Fruit fly (Drosophila melanogaster) whole organism, embryonic: ENCODE data around the gene CG32944.
A peak's percentile ranks its signal among the peaks of the same experiment; 100 is the strongest.

Source experiments
- BEAF-32 ChIP-seq: fragments of 200-800 bp; sonication (Bioruptor generic); optimal IDR thresholded peaks from 3 replicates; lab custom pipeline; 2017; ENCODE audit warnings: missing biosample characterization, missing genetic modification characterization, mild to moderate bottlenecking, moderate library complexity, missing genetic modification reagents
- Bgb ChIP-seq: fragments of 200-800 bp; sonication (Bioruptor generic); IDR thresholded peaks from 2 replicates; pipeline ENCODE4 v1.3.6; 2022; ENCODE audit warnings: missing biosample characterization, missing genetic modification characterization; ENCODE audit not compliant: partially characterized antibody
- Bteb2 ChIP-seq: fragments of 200-800 bp; sonication (Bioruptor generic); optimal IDR thresholded peaks from 2 replicates; lab custom pipeline; 2016; ENCODE audit warnings: missing biosample characterization, missing genetic modification characterization
- CG11504 ChIP-seq: fragments of 200-800 bp; sonication (Bioruptor generic); optimal IDR thresholded peaks from 3 replicates; lab custom pipeline; 2019; ENCODE audit warnings: missing biosample characterization, mild to moderate bottlenecking, missing genetic modification characterization, moderate library complexity
- CG13894 ChIP-seq: fragments of 200-800 bp; sonication (Bioruptor generic); optimal IDR thresholded peaks from 3 replicates; lab custom pipeline; 2018; ENCODE audit warnings: missing biosample characterization, mild to moderate bottlenecking, missing genetic modification characterization, moderate library complexity
- CG15601 ChIP-seq: fragments of 200-800 bp; sonication (Bioruptor generic); optimal IDR thresholded peaks from 3 replicates; lab custom pipeline; 2019; ENCODE audit warnings: missing biosample characterization, mild to moderate bottlenecking, missing genetic modification characterization, moderate library complexity
- CG1603 ChIP-seq: fragments of 200-800 bp; sonication (Bioruptor generic); optimal IDR thresholded peaks from 2 replicates; lab custom pipeline; 2019; ENCODE audit warnings: missing biosample characterization, mild to moderate bottlenecking, missing genetic modification characterization, moderate library complexity
- CG16813 ChIP-seq: fragments of 200-800 bp; sonication (Bioruptor generic); IDR thresholded peaks from 3 replicates; pipeline ENCODE4 v1.3.6; 2022; ENCODE audit warnings: missing biosample characterization, missing genetic modification characterization; ENCODE audit not compliant: partially characterized antibody
- CG17186 ChIP-seq: fragments of 200-800 bp; sonication (Bioruptor generic); optimal IDR thresholded peaks from 3 replicates; lab custom pipeline; 2017; ENCODE audit warnings: missing biosample characterization, missing genetic modification reagents, missing genetic modification characterization
- CG18599 ChIP-seq: fragments of 200-800 bp; sonication (Bioruptor generic); optimal IDR thresholded peaks from 3 replicates; lab custom pipeline; 2017; ENCODE audit warnings: missing biosample characterization, missing genetic modification characterization, mild to moderate bottlenecking, moderate library complexity, missing genetic modification reagents
- CG18619 ChIP-seq: fragments of 200-800 bp; sonication (Bioruptor generic); optimal IDR thresholded peaks from 3 replicates; lab custom pipeline; 2017; ENCODE audit warnings: missing biosample characterization, mild to moderate bottlenecking, missing genetic modification characterization
- CG2120 ChIP-seq: fragments of 200-800 bp; sonication (Bioruptor generic); optimal IDR thresholded peaks from 3 replicates; lab custom pipeline; 2016; ENCODE audit warnings: missing biosample characterization, missing genetic modification characterization
- CG31441 ChIP-seq: fragments of 200-800 bp; sonication (Bioruptor generic); IDR thresholded peaks from 2 replicates; pipeline ENCODE4 v1.3.6; 2022; ENCODE audit warnings: missing biosample characterization, missing genetic modification characterization
- CG34224 ChIP-seq: fragments of 200-800 bp; sonication (Bioruptor generic); IDR thresholded peaks from 3 replicates; pipeline ENCODE4 v1.3.6; 2022; ENCODE audit warnings: missing biosample characterization, missing genetic modification characterization; ENCODE audit not compliant: partially characterized antibody
- CG3847 ChIP-seq: fragments of 200-800 bp; sonication (Bioruptor generic); IDR thresholded peaks from 2 replicates; pipeline ENCODE4 v1.3.6; 2022; ENCODE audit warnings: missing biosample characterization, missing genetic modification characterization
- CG3995 ChIP-seq: fragments of 200-800 bp; sonication (Bioruptor generic); optimal IDR thresholded peaks from 3 replicates; lab custom pipeline; 2016; ENCODE audit warnings: missing biosample characterization, missing genetic modification characterization
- CG5245 ChIP-seq: fragments of 200-800 bp; sonication (Bioruptor generic); optimal IDR thresholded peaks from 3 replicates; lab custom pipeline; 2016; ENCODE audit warnings: missing biosample characterization, missing genetic modification characterization
- CG6791 ChIP-seq: fragments of 200-800 bp; sonication (Bioruptor generic); IDR thresholded peaks from 3 replicates; pipeline ENCODE4 v1.3.6; 2022; ENCODE audit warnings: missing biosample characterization, missing genetic modification characterization; ENCODE audit not compliant: partially characterized antibody
- CG7745 ChIP-seq: fragments of 200-800 bp; sonication (Bioruptor generic); optimal IDR thresholded peaks from 2 replicates; lab custom pipeline; 2018; ENCODE audit warnings: missing biosample characterization, mild to moderate bottlenecking, missing genetic modification characterization, moderate library complexity
- CG7928 ChIP-seq: fragments of 200-800 bp; sonication (Bioruptor generic); optimal IDR thresholded peaks from 2 replicates; lab custom pipeline; 2017; ENCODE audit warnings: missing biosample characterization, mild to moderate bottlenecking, missing genetic modification characterization
- CG9876 ChIP-seq: fragments of 200-800 bp; sonication (Bioruptor generic); optimal IDR thresholded peaks from 2 replicates; lab custom pipeline; 2016; ENCODE audit warnings: missing biosample characterization, missing genetic modification characterization
- CoRest ChIP-seq: fragments of 200-800 bp; sonication (Bioruptor generic); optimal IDR thresholded peaks from 3 replicates; lab custom pipeline; 2018; ENCODE audit warnings: missing biosample characterization, mild to moderate bottlenecking, missing genetic modification characterization, moderate library complexity
- Dfd ChIP-seq, 2 experiments: fragments of >200 bp; optimal IDR thresholded peaks; 2 replicates each; lab custom pipeline; 2017; ENCODE audit warnings: missing biosample characterization in 2 of 2, missing genetic modification characterization in 2 of 2
- Ets97D ChIP-seq: fragments of 200-800 bp; sonication (Bioruptor generic); optimal IDR thresholded peaks from 3 replicates; lab custom pipeline; 2016; ENCODE audit warnings: missing biosample characterization, missing genetic modification characterization
- Fer1 ChIP-seq: fragments of 200-800 bp; sonication (Bioruptor generic); optimal IDR thresholded peaks from 2 replicates; lab custom pipeline; 2017; ENCODE audit warnings: missing biosample characterization, mild to moderate bottlenecking, missing genetic modification characterization
- Fer2 ChIP-seq: fragments of 200-800 bp; sonication (Bioruptor generic); optimal IDR thresholded peaks from 2 replicates; lab custom pipeline; 2018; ENCODE audit warnings: missing biosample characterization, mild to moderate bottlenecking, missing genetic modification characterization, moderate library complexity
- HmgZ ChIP-seq: fragments of 200-800 bp; sonication (Bioruptor generic); optimal IDR thresholded peaks from 2 replicates; lab custom pipeline; 2018; ENCODE audit warnings: missing biosample characterization, mild to moderate bottlenecking, missing genetic modification characterization
- Hr3 ChIP-seq: fragments of 200-800 bp; sonication (Bioruptor generic); optimal IDR thresholded peaks from 3 replicates; lab custom pipeline; 2016; ENCODE audit warnings: missing biosample characterization, missing genetic modification characterization
- Rfx ChIP-seq: fragments of 200-800 bp; sonication (Bioruptor generic); IDR thresholded peaks from 2 replicates; pipeline ENCODE4 v1.3.6; 2022; ENCODE audit warnings: missing biosample characterization, missing genetic modification characterization
- Sin3A ChIP-seq: fragments of >200 bp; optimal IDR thresholded peaks from 2 replicates; lab custom pipeline; 2018
- Sry-δ ChIP-seq: fragments of 200-800 bp; sonication (Bioruptor generic); optimal IDR thresholded peaks from 2 replicates; lab custom pipeline; 2016; ENCODE audit warnings: missing biosample characterization, missing genetic modification characterization
- Stat92E ChIP-seq, 3 experiments: fragments of >200 bp in 2 of 3; fragments of 200-800 bp in 1 of 3; sonication (Bioruptor generic) in 1 of 3; optimal IDR thresholded peaks; 2 replicates each; lab custom pipeline; 2017 to 2019; ENCODE audit warnings: missing biosample characterization in 3 of 3, missing genetic modification characterization in 3 of 3, mild to moderate bottlenecking in 1 of 3, moderate library complexity in 1 of 3
- al ChIP-seq: fragments of 200-800 bp; sonication (Bioruptor generic); IDR thresholded peaks from 2 replicates; pipeline ENCODE4 v1.3.6; 2022; ENCODE audit warnings: missing biosample characterization, missing genetic modification characterization
- dimm ChIP-seq: fragments of 200-800 bp; sonication (Bioruptor generic); IDR thresholded peaks from 2 replicates; pipeline ENCODE4 v1.3.6; 2022; ENCODE audit warnings: missing biosample characterization, missing genetic modification characterization
- gfzf ChIP-seq: fragments of 200-800 bp; sonication (Bioruptor generic); optimal IDR thresholded peaks from 2 replicates; lab custom pipeline; 2016; ENCODE audit warnings: missing biosample characterization, mild to moderate bottlenecking, missing genetic modification characterization, moderate library complexity
- hbn ChIP-seq: fragments of 200-800 bp; sonication (Bioruptor generic); IDR thresholded peaks from 2 replicates; pipeline ENCODE4 v1.3.6; 2022; ENCODE audit warnings: missing biosample characterization, missing genetic modification characterization; ENCODE audit not compliant: partially characterized antibody
- jumu ChIP-seq: fragments of 200-800 bp; sonication (Bioruptor generic); optimal IDR thresholded peaks from 3 replicates; lab custom pipeline; 2016; ENCODE audit warnings: missing biosample characterization, missing genetic modification characterization
- maf-S ChIP-seq: fragments of 200-800 bp; sonication (Bioruptor generic); optimal IDR thresholded peaks from 2 replicates; lab custom pipeline; 2016; ENCODE audit warnings: missing biosample characterization, missing genetic modification characterization
- nom ChIP-seq: fragments of 200-800 bp; sonication (Bioruptor generic); optimal IDR thresholded peaks from 2 replicates; lab custom pipeline; 2017; ENCODE audit warnings: missing biosample characterization, missing genetic modification characterization, mild to moderate bottlenecking, moderate library complexity, missing genetic modification reagents
- pnt ChIP-seq: fragments of 200-800 bp; sonication (Bioruptor generic); optimal IDR thresholded peaks from 3 replicates; lab custom pipeline; 2016; ENCODE audit warnings: missing biosample characterization, missing genetic modification characterization
- pzg ChIP-seq: fragments of 200-800 bp; sonication (Bioruptor generic); optimal IDR thresholded peaks from 3 replicates; lab custom pipeline; 2018; ENCODE audit warnings: missing biosample characterization, mild to moderate bottlenecking, missing genetic modification characterization, moderate library complexity
- row ChIP-seq: fragments of 200-800 bp; sonication (Bioruptor generic); IDR thresholded peaks from 3 replicates; pipeline ENCODE4 v1.3.6; 2022; ENCODE audit warnings: missing biosample characterization, missing genetic modification characterization
- sc ChIP-seq, 3 experiments: fragments of >200 bp in 2 of 3; fragments of 200-800 bp in 1 of 3; sonication (Bioruptor generic) in 1 of 3; optimal IDR thresholded peaks; 2 replicates in 2 of 3; 3 replicates in 1 of 3; lab custom pipeline; 2017; ENCODE audit warnings: mild to moderate bottlenecking in 1 of 3, missing biosample characterization in 1 of 3, missing genetic modification characterization in 1 of 3, missing genetic modification reagents in 1 of 3
- sug ChIP-seq: fragments of 200-800 bp; optimal IDR thresholded peaks from 2 replicates; lab custom pipeline; 2019; ENCODE audit warnings: missing biosample characterization, mild to moderate bottlenecking, missing genetic modification characterization, moderate library complexity
- tgo ChIP-seq: fragments of 200-800 bp; sonication (Bioruptor generic); IDR thresholded peaks from 3 replicates; pipeline ENCODE4 v1.3.6; 2022; ENCODE audit warnings: missing biosample characterization, missing genetic modification characterization
- trem ChIP-seq: fragments of 200-800 bp; optimal IDR thresholded peaks from 3 replicates; lab custom pipeline; 2019; ENCODE audit warnings: missing biosample characterization, mild to moderate bottlenecking, missing genetic modification characterization, moderate library complexity
- tx ChIP-seq: fragments of 200-800 bp; sonication (Bioruptor generic); optimal IDR thresholded peaks from 2 replicates; lab custom pipeline; 2016; ENCODE audit warnings: missing biosample characterization, missing genetic modification characterization
- unc-4 ChIP-seq: fragments of 200-800 bp; sonication (Bioruptor generic); IDR thresholded peaks from 2 replicates; pipeline ENCODE4 v1.3.6; 2022; ENCODE audit warnings: missing biosample characterization, missing genetic modification characterization; ENCODE audit not compliant: partially characterized antibody

Gene CG32944

DNA sequence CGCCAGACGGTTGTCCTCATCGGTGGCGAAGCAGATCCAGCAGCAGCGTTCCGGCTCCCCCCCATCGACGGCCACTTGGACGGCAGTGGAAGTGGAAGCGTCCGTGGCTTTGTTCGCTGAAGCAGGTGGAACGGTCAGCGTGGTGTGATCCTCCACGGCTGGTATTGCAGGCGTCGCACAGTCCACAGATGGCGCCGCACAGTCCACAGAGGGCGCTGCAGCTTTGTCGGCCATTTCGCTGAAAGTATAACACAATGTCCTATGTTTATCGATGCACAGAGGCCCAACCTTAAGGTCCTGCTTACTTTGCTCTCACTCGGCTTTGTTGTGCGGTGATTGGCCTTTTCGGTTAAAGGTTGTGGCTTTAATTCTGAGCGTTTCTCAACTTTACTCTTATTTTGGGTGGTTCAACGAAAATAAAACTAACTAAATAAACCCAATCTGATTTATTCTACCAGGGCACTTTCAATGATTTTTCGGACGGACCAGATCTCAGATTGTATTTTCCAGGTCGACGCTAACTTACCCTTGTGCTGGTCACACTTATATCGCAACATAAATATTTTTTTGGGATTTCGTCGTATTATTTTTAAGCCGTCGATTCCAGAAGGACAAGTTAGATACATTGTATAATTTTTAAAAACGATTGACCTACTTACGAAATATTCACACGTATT lies 21.8 kb downstream of the CG32944 start, which contains the start of gene CG9855 (continued):
- TF ChIP-seq sug (tag; lab: Kevin White, UChicago) (peak; percentile 15), gfzf (GFP tag; lab: Kevin White, UChicago) (peak; percentile 94), CG3995 (peak; percentile 85), tgo (no peak), CG31441 (GFP tag; lab: Robert Waterston, UW) (no peak), CoRest (peak; percentile 23), CG1603 (tag; lab: Kevin White, UChicago) (peak; percentile 63), CG18619 (GFP tag; lab: Kevin White, UChicago) (no peak), jumu (GFP tag; lab: Kevin White, UChicago) (no peak), CG6791 (peak; percentile 48; the same call in 2 of the 3 replicates), CG7928 (GFP tag; lab: Kevin White, UChicago) (peak; percentile 66), CG11504 (tag; lab: Kevin White, UChicago) (peak; percentile 2), pnt (no peak), CG16813 (GFP tag; lab: Robert Waterston, UW) (no peak), sc (optimal IDR thresholded peaks at IDR 0.05; lab: Kevin White, UChicago) (no peak), sc (GFP tag; optimal IDR thresholded peaks at IDR 0.05; lab: Kevin White, UChicago) (no peak), CG17186 (peak; percentile 26), al (no peak), Ets97D (GFP tag; lab: Kevin White, UChicago) (peak; percentile 45), CG5245 (GFP tag; lab: Kevin White, UChicago) (no peak), Stat92E (GFP tag; optimal IDR thresholded peaks at IDR 0.05; lab: Kevin White, UChicago) (no peak), CG2120 (no peak), CG15601 (tag; lab: Kevin White, UChicago) (peak; percentile 37), tx (GFP tag; lab: Kevin White, UChicago) (no peak), row (GFP tag; lab: Robert Waterston, UW) (peak; percentile 49), maf-S (GFP tag; lab: Kevin White, UChicago) (no peak), Fer2 (no peak), Sin3A (peak; percentile 18), trem (tag; lab: Kevin White, UChicago) (peak; percentile 46), HmgZ (tag; lab: Kevin White, UChicago) (peak; percentile 21), Fer1 (GFP tag; lab: Kevin White, UChicago) (peak; percentile 8), CG13894 (tag; lab: Kevin White, UChicago) (peak; percentile 33), Bgb (GFP tag; lab: Robert Waterston, UW) (peak; percentile 13; the same call in 1 of the 2 replicates), unc-4 (GFP tag; lab: Robert Waterston, UW) (no peak), Rfx (GFP tag; lab: Robert Waterston, UW) (no peak), Dfd (GFP tag; optimal IDR thresholded peaks at IDR 0.05; lab: Kevin White, UChicago) (no peak), CG9876 (GFP tag; lab: Kevin White, UChicago) (no peak), Hr3 (peak; percentile 16), dimm (GFP tag; lab: Robert Waterston, UW) (no peak), BEAF-32 (GFP tag; lab: Kevin White, UChicago) (peak; percentile 59), pzg (GFP tag; lab: Kevin White, UChicago) (peak; percentile 79), CG18599 (GFP tag; lab: Kevin White, UChicago) (no peak), CG3847 (peak; percentile 16; the same call in 1 of the 2 replicates), Sry-δ (GFP tag; lab: Kevin White, UChicago) (peak; percentile 40), hbn (GFP tag; lab: Robert Waterston, UW) (peak; percentile 37; the same call in 1 of the 2 replicates), nom (GFP tag; lab: Kevin White, UChicago) (no peak), CG34224 (GFP tag; lab: Robert Waterston, UW) (0 out of 3 replicates have a peak, but pooled peaks have one; percentile 33), Bteb2 (GFP tag; lab: Kevin White, UChicago) (no peak), CG7745 (tag; lab: Kevin White, UChicago) (no peak)
